Worm (Caenorhabditis elegans) whole organism, young adult: ENCODE data around the gene cest-32.
A peak's percentile ranks its signal among the peaks of the same experiment; 100 is the strongest.

Experiments used
- B0336.3 ChIP-seq: fragments of 200-800 bp; sonication (Bioruptor generic); IDR thresholded peaks from 2 replicates; pipeline ENCODE4 v1.3.6; 2022; ENCODE audit warnings: missing genetic modification characterization, missing compliant biosample characterization
- D2030.7 ChIP-seq: fragments of 200-800 bp; sonication (Bioruptor generic); IDR thresholded peaks from 2 replicates; pipeline ENCODE4 v1.3.6; 2022; ENCODE audit warnings: missing genetic modification reagents, missing genetic modification characterization, missing compliant biosample characterization
- F55B11.4 ChIP-seq: sonication (generic microtip); optimal IDR thresholded peaks from 2 replicates; lab custom pipeline; 2016; ENCODE audit warnings: missing compliant biosample characterization, missing genetic modification characterization, borderline replicate concordance; ENCODE audit not compliant: insufficient read depth
- K11D2.4 ChIP-seq: fragments of 200-800 bp; sonication (Bioruptor generic); IDR thresholded peaks from 2 replicates; pipeline ENCODE4 v1.3.6; 2022; ENCODE audit warnings: missing genetic modification reagents, missing genetic modification characterization, missing compliant biosample characterization
- K12H6.12 ChIP-seq: fragments of 200-800 bp; sonication (Bioruptor generic); optimal IDR thresholded peaks from 2 replicates; lab custom pipeline; 2018; ENCODE audit warnings: mild to moderate bottlenecking, missing genetic modification characterization, missing compliant biosample characterization
- T26A5.8 ChIP-seq: sonication (generic microtip); optimal IDR thresholded peaks from 2 replicates; lab custom pipeline; 2016; ENCODE audit warnings: missing genetic modification characterization, missing compliant biosample characterization
- Y53F4B.3 ChIP-seq: fragments of 200-800 bp; sonication (Bioruptor generic); IDR thresholded peaks from 2 replicates; pipeline ENCODE4 v1.3.6; 2022; ENCODE audit warnings: missing genetic modification reagents, missing genetic modification characterization, missing compliant biosample characterization
- ZK185.1 ChIP-seq: sonication (generic microtip); optimal IDR thresholded peaks from 2 replicates; lab custom pipeline; 2016; ENCODE audit warnings: mild to moderate bottlenecking, missing genetic modification characterization, missing compliant biosample characterization; ENCODE audit not compliant: poor library complexity, severe bottlenecking
- akir-1 ChIP-seq: fragments of 200-800 bp; sonication (Bioruptor generic); optimal IDR thresholded peaks from 2 replicates; lab custom pipeline; 2018; ENCODE audit warnings: mild to moderate bottlenecking, missing genetic modification characterization, moderate library complexity, missing compliant biosample characterization
- attf-6 ChIP-seq: fragments of 200-800 bp; sonication (Bioruptor generic); IDR thresholded peaks from 2 replicates; pipeline ENCODE4 v1.3.6; 2022; ENCODE audit warnings: missing genetic modification reagents, missing genetic modification characterization, missing compliant biosample characterization
- ccch-3 ChIP-seq: fragments of 200-800 bp; sonication (Bioruptor generic); optimal IDR thresholded peaks from 2 replicates; lab custom pipeline; 2018; ENCODE audit warnings: mild to moderate bottlenecking, missing genetic modification characterization, missing compliant biosample characterization
- cebp-1 ChIP-seq, 2 experiments: fragments of 200-800 bp in 1 of 2; sonication (Bioruptor generic) in 1 of 2; sonication (generic microtip) in 1 of 2; IDR thresholded peaks in 1 of 2; optimal IDR thresholded peaks in 1 of 2; 2 replicates each; pipeline versions ENCODE4 v1.3.6 to Lab custom; 2017 to 2022; ENCODE audit warnings: missing compliant biosample characterization in 2 of 2, missing genetic modification characterization in 2 of 2, mild to moderate bottlenecking in 1 of 2, missing genetic modification reagents in 1 of 2, moderate library complexity in 1 of 2
- ceh-100 ChIP-seq: fragments of 200-800 bp; sonication (Bioruptor generic); IDR thresholded peaks from 2 replicates; pipeline ENCODE4 v1.3.6; 2022; ENCODE audit warnings: missing genetic modification reagents, missing genetic modification characterization, missing compliant biosample characterization
- ceh-40 ChIP-seq: fragments of 200-800 bp; sonication (Bioruptor generic); IDR thresholded peaks from 2 replicates; pipeline ENCODE4 v1.3.6; 2022; ENCODE audit warnings: missing genetic modification characterization, missing compliant biosample characterization
- ceh-58 ChIP-seq: fragments of 200-800 bp; sonication (Bioruptor generic); IDR thresholded peaks from 2 replicates; pipeline ENCODE4 v1.3.6; 2022; ENCODE audit warnings: missing genetic modification characterization, missing compliant biosample characterization
- dox-1 ChIP-seq: fragments of 200-800 bp; sonication (Bioruptor generic); IDR thresholded peaks from 2 replicates; pipeline ENCODE4 v1.3.6; 2022; ENCODE audit warnings: missing genetic modification reagents, missing genetic modification characterization, missing compliant biosample characterization
- egl-44 ChIP-seq: fragments of 200-800 bp; sonication (Bioruptor generic); IDR thresholded peaks from 2 replicates; pipeline ENCODE4 v1.3.6; 2022; ENCODE audit warnings: missing genetic modification reagents, missing genetic modification characterization, missing compliant biosample characterization
- egrh-3 ChIP-seq: fragments of 200-800 bp; sonication (Bioruptor generic); IDR thresholded peaks from 2 replicates; pipeline ENCODE4 v1.3.6; 2022; ENCODE audit warnings: missing genetic modification reagents, missing genetic modification characterization, missing compliant biosample characterization
- ets-4 ChIP-seq: fragments of 200-800 bp; sonication (Bioruptor generic); optimal IDR thresholded peaks from 2 replicates; lab custom pipeline; 2018; ENCODE audit warnings: mild to moderate bottlenecking, missing genetic modification characterization, missing compliant biosample characterization
- fkh-3 ChIP-seq: sonication (generic microtip); optimal IDR thresholded peaks from 2 replicates; lab custom pipeline; 2016; ENCODE audit warnings: mild to moderate bottlenecking, missing genetic modification characterization, missing compliant biosample characterization
- hlh-12 ChIP-seq: sonication (generic microtip); optimal IDR thresholded peaks from 2 replicates; lab custom pipeline; 2016; ENCODE audit warnings: missing genetic modification characterization, missing compliant biosample characterization
- lin-54 ChIP-seq: fragments of 200-800 bp; sonication (Bioruptor generic); optimal IDR thresholded peaks from 2 replicates; lab custom pipeline; 2018; ENCODE audit warnings: mild to moderate bottlenecking, missing genetic modification characterization, missing compliant biosample characterization
- lsl-1 ChIP-seq: fragments of 200-800 bp; sonication (Bioruptor generic); optimal IDR thresholded peaks from 2 replicates; lab custom pipeline; 2018; ENCODE audit warnings: mild to moderate bottlenecking, missing genetic modification characterization, moderate library complexity, missing compliant biosample characterization
- lsy-27 ChIP-seq: sonication (generic microtip); optimal IDR thresholded peaks from 2 replicates; lab custom pipeline; 2017; ENCODE audit warnings: missing genetic modification characterization, mild to moderate bottlenecking, missing compliant biosample characterization, antibody characterized with exemption, missing genotype, borderline replicate concordance; ENCODE audit not compliant: insufficient read depth
- madf-6 ChIP-seq: fragments of 200-800 bp; sonication (Bioruptor generic); IDR thresholded peaks from 2 replicates; pipeline ENCODE4 v1.3.6; 2022; ENCODE audit warnings: missing genetic modification reagents, missing genetic modification characterization, missing compliant biosample characterization
- madf-8 ChIP-seq: fragments of 200-800 bp; sonication (Bioruptor generic); conservative IDR thresholded peaks from 2 replicates; pipeline ENCODE4 v1.3.6; 2022; ENCODE audit warnings: missing genetic modification reagents, missing genetic modification characterization, missing compliant biosample characterization
- mxl-1 ChIP-seq: sonication (generic microtip); optimal IDR thresholded peaks from 2 replicates; lab custom pipeline; 2016; ENCODE audit warnings: missing genetic modification characterization, missing compliant biosample characterization
- nfya-2 ChIP-seq: fragments of 200-800 bp; sonication (Bioruptor generic); IDR thresholded peaks from 2 replicates; pipeline ENCODE4 v1.3.6; 2022; ENCODE audit warnings: missing genetic modification reagents, missing genetic modification characterization, missing compliant biosample characterization
- nfyb-1 ChIP-seq: fragments of 200-800 bp; sonication (Bioruptor generic); IDR thresholded peaks from 2 replicates; pipeline ENCODE4 v1.3.6; 2022; ENCODE audit warnings: missing genetic modification reagents, missing genetic modification characterization, missing compliant biosample characterization
- nhr-80 ChIP-seq: sonication (generic microtip); optimal IDR thresholded peaks from 2 replicates; lab custom pipeline; 2016; ENCODE audit warnings: missing genetic modification characterization, missing compliant biosample characterization
- nhr-90 ChIP-seq: sonication (generic microtip); optimal IDR thresholded peaks from 2 replicates; lab custom pipeline; 2016; ENCODE audit warnings: missing genotype, mild to moderate bottlenecking, missing genetic modification characterization, missing compliant biosample characterization
- pbrm-1 ChIP-seq: fragments of 200-800 bp; sonication (Bioruptor generic); IDR thresholded peaks from 2 replicates; pipeline ENCODE4 v1.3.6; 2022; ENCODE audit warnings: missing genetic modification reagents, missing genetic modification characterization, missing compliant biosample characterization
- rcor-1 ChIP-seq: fragments of 200-800 bp; sonication (Bioruptor generic); IDR thresholded peaks from 2 replicates; pipeline ENCODE4 v1.3.6; 2022; ENCODE audit warnings: missing genetic modification reagents, missing genetic modification characterization, missing compliant biosample characterization
- rec-8 ChIP-seq, 2 experiments: sonication (generic microtip); optimal IDR thresholded peaks; 2 replicates each; lab custom pipeline; 2016; ENCODE audit warnings: mild to moderate bottlenecking in 2 of 2, missing genetic modification characterization in 2 of 2, missing genetic modification reagents in 2 of 2, missing genotype in 2 of 2, missing biosample characterization in 1 of 2, missing compliant biosample characterization in 1 of 2, moderate library complexity in 1 of 2
- repo-1 ChIP-seq: sonication (generic microtip); optimal IDR thresholded peaks from 2 replicates; lab custom pipeline; 2017; ENCODE audit warnings: mild to moderate bottlenecking, missing genetic modification characterization, missing compliant biosample characterization
- unc-130 ChIP-seq: sonication (generic microtip); optimal IDR thresholded peaks from 2 replicates; lab custom pipeline; 2016; ENCODE audit warnings: missing genetic modification reagents, missing genetic modification characterization, missing compliant biosample characterization
- xnd-1 ChIP-seq: sonication (generic microtip); optimal IDR thresholded peaks from 2 replicates; lab custom pipeline; 2016; ENCODE audit warnings: missing genotype, missing genetic modification reagents, missing genetic modification characterization, missing compliant biosample characterization
- ztf-22 ChIP-seq: fragments of 200-800 bp; sonication (Bioruptor generic); optimal IDR thresholded peaks from 2 replicates; lab custom pipeline; 2018; ENCODE audit warnings: mild to moderate bottlenecking, missing genetic modification characterization, moderate library complexity, missing compliant biosample characterization
- ztf-28 ChIP-seq: fragments of 200-800 bp; sonication (Bioruptor generic); IDR thresholded peaks from 2 replicates; pipeline ENCODE4 v1.3.6; 2022; ENCODE audit warnings: missing genetic modification reagents, missing genetic modification characterization, missing compliant biosample characterization
- ztf-3 ChIP-seq: fragments of 200-800 bp; sonication (Bioruptor generic); optimal IDR thresholded peaks from 2 replicates; lab custom pipeline; 2018; ENCODE audit warnings: mild to moderate bottlenecking, missing genetic modification characterization, missing compliant biosample characterization

Gene cest-32

DNA sequence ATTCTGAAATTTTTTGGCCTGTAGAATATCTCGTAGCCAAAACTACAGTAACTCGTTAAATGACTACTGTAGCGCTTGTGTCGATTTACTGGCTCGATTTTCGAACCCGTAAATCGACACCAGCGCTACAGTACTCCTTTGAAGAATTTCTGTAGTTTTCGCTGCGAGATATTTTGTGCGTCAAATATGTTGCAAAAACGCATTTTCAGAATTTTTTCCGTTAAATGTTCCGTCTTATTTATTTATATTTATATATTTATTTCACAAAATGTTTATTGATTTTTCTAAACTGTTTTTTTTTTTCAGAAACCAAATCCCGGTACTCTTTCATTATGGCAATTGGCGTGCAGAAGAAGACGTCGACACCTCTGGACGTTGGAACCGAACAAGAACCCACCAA is 40.1 kb upstream of the cest-32 start, which contains the start of gene natc-2:
Gene natc-2 (plus strand): TSS at position 301 of the 400 bp plus-strand sequence.
- TF ChIP-seq lsl-1 (GFP tag; lab: Kevin White, UChicago) (peak; percentile 24), dox-1 (no peak)

DNA sequence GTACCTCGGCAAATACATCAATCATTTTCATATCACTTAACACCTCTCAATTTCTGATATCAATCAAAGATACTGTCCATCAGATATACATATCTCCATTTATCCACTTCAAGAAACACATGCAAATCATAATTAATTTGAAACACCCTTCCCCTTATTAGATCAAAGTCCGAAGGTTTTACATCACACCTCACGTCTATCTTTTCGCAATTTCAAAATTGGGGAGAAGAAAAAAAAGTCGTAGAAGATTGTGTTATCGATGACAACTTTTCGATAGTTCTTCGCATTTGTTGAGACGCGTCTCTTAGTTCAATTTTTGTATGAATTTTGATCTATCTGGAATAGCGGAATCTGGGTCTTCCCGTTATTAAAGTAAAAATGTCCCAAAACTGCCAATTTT is 39.5 kb upstream of the cest-32 start:
- TF ChIP-seq nhr-80 (tag; lab: Kevin White, UChicago) = peak; percentile 24
- no peak for TF ChIP-seq F55B11.4
- no peak for TF ChIP-seq cebp-1 (GFP tag; IDR thresholded peaks at IDR 0.05; lab: Robert Waterston, UW)
- TF ChIP-seq cebp-1 (tag; optimal IDR thresholded peaks at IDR 0.05; lab: Kevin White, UChicago) = peak; percentile 2
- peak; percentile 31; the same call in 1 of the 2 replicates for TF ChIP-seq rcor-1 (GFP tag; lab: Robert Waterston, UW)
- no peak for TF ChIP-seq dox-1
- TF ChIP-seq mxl-1 (tag; lab: Kevin White, UChicago) = no peak
- TF ChIP-seq ZK185.1 (tag; lab: Kevin White, UChicago) = peak; percentile 32
- TF ChIP-seq ztf-28 = no peak
- TF ChIP-seq ztf-3 (GFP tag; lab: Kevin White, UChicago) = no peak

- TF ChIP-seq repo-1 (tag; lab: Kevin White, UChicago) (no peak), ztf-3 (GFP tag; lab: Kevin White, UChicago) (peak; percentile 34), pbrm-1 (peak; percentile 34; the same call in 1 of the 2 replicates), madf-8 (GFP tag; lab: Robert Waterston, UW) (no peak), ztf-22 (GFP tag; lab: Kevin White, UChicago) (peak; percentile 1)
- TF ChIP-seq, all 124 proteins: peak for 3
Measured at ce11 chrV:5272619-5273074, 39.0 kb upstream of the cest-32 start.

ce11 chrV:5272034-5272433 is 38.3 kb upstream of the cest-32 start:
- TF ChIP-seq mxl-1 (tag; lab: Kevin White, UChicago) = no peak
- no peak for TF ChIP-seq ceh-100 (GFP tag; lab: Robert Waterston, UW)
- TF ChIP-seq madf-8 (GFP tag; lab: Robert Waterston, UW) = no peak

- TF ChIP-seq fkh-3 (tag; lab: Kevin White, UChicago) = no peak
- no peak for TF ChIP-seq K12H6.12 (tag; lab: Kevin White, UChicago)
- peak; percentile 78; the same call in 1 of the 2 replicates for TF ChIP-seq K11D2.4 (GFP tag; lab: Robert Waterston, UW)
- TF ChIP-seq T26A5.8 (tag; lab: Kevin White, UChicago) = no peak
- TF ChIP-seq hlh-12 = no peak
- TF ChIP-seq nfya-2 (GFP tag; lab: Robert Waterston, UW) = no peak
- TF ChIP-seq egrh-3 = no peak
- TF ChIP-seq ceh-40 (GFP tag; lab: Robert Waterston, UW) = no peak
- no peak for TF ChIP-seq unc-130 (GFP tag; lab: Kevin White, UChicago)
- peak; percentile 84; the same call in 1 of the 2 replicates for TF ChIP-seq egl-44 (GFP tag; lab: Robert Waterston, UW)
- TF ChIP-seq ccch-3 (GFP tag; lab: Kevin White, UChicago) = no peak
- no peak for TF ChIP-seq rec-8 (tag; optimal IDR thresholded peaks at IDR 0.05; lab: Kevin White, UChicago)
- no peak for TF ChIP-seq lsy-27 (tag; lab: Kevin White, UChicago)
- TF ChIP-seq akir-1 (GFP tag; lab: Kevin White, UChicago) = no peak
- TF ChIP-seq nfyb-1 (GFP tag; lab: Robert Waterston, UW) = peak; percentile 86
- peak; percentile 87 for TF ChIP-seq nhr-80 (tag; lab: Kevin White, UChicago)
- TF ChIP-seq nhr-90 (tag; lab: Kevin White, UChicago) = peak; percentile 46
- no peak for TF ChIP-seq D2030.7 (GFP tag; lab: Robert Waterston, UW)
- TF ChIP-seq dox-1 = peak; percentile 74
- TF ChIP-seq xnd-1 (tag; lab: Kevin White, UChicago) = no peak
- peak; percentile 62 for TF ChIP-seq ets-4
- peak; percentile 78 for TF ChIP-seq B0336.3 (GFP tag; lab: Robert Waterston, UW)
- no peak for TF ChIP-seq ceh-58
- TF ChIP-seq madf-6 (GFP tag; lab: Robert Waterston, UW) = no peak
- no peak for TF ChIP-seq Y53F4B.3 (GFP tag; lab: Robert Waterston, UW)
- peak; percentile 41 for TF ChIP-seq lin-54
- TF ChIP-seq attf-6 (GFP tag; lab: Robert Waterston, UW) = no peak
- peak; percentile 91 for TF ChIP-seq ztf-22 (GFP tag; lab: Kevin White, UChicago)
Measured at ce11 chrV:5271487-5271886, 37.8 kb upstream of the cest-32 start.
